Worm (Caenorhabditis elegans) whole organism, mixed stage, embryonic: ENCODE measurements around the gene R10E8.3.

Experiments used
- M03D4.4 ChIP-seq: sonication (generic microtip); optimal IDR thresholded peaks from 2 replicates; lab custom pipeline; 2017; ENCODE audit warnings: mild to moderate bottlenecking, missing genetic modification characterization, missing compliant biosample characterization
- bed-3 ChIP-seq: fragments of 200-800 bp; sonication (Bioruptor generic); optimal IDR thresholded peaks from 3 replicates; lab custom pipeline; 2018; ENCODE audit warnings: mild to moderate bottlenecking, missing genetic modification characterization, moderate library complexity, missing compliant biosample characterization
- blmp-1 ChIP-seq: fragments of 150-350 bp; optimal IDR thresholded peaks from 2 replicates; lab custom pipeline; 2014; ENCODE audit warnings: missing biosample characterization, missing genetic modification characterization
- ceh-39 ChIP-seq: fragments of 150-350 bp; optimal IDR thresholded peaks from 2 replicates; lab custom pipeline; 2014; ENCODE audit warnings: missing biosample characterization, missing genetic modification characterization
- ceh-43 ChIP-seq: fragments of 200-800 bp; sonication (Bioruptor generic); optimal IDR thresholded peaks from 2 replicates; lab custom pipeline; 2018; ENCODE audit warnings: mild to moderate bottlenecking, missing genetic modification characterization, moderate library complexity, missing compliant biosample characterization
- ceh-83 ChIP-seq: fragments of 200-800 bp; sonication (Bioruptor generic); optimal IDR thresholded peaks from 2 replicates; lab custom pipeline; 2018; ENCODE audit warnings: mild to moderate bottlenecking, missing genetic modification characterization, missing compliant biosample characterization
- cnd-1 ChIP-seq: fragments of 200-800 bp; sonication (Bioruptor generic); optimal IDR thresholded peaks from 2 replicates; lab custom pipeline; 2018; ENCODE audit warnings: mild to moderate bottlenecking, missing genetic modification characterization, missing compliant biosample characterization
- elt-1 ChIP-seq: sonication (generic microtip); optimal IDR thresholded peaks from 2 replicates; lab custom pipeline; 2017; ENCODE audit warnings: missing genetic modification characterization, mild to moderate bottlenecking, missing compliant biosample characterization, antibody characterized with exemption, moderate library complexity, borderline replicate concordance; ENCODE audit not compliant: insufficient read depth
- elt-3 ChIP-seq: fragments of 150-350 bp; optimal IDR thresholded peaks from 2 replicates; lab custom pipeline; 2014; ENCODE audit warnings: missing biosample characterization, missing genetic modification characterization
- flh-1 ChIP-seq: fragments of 200-800 bp; sonication (Bioruptor generic); optimal IDR thresholded peaks from 2 replicates; lab custom pipeline; 2018; ENCODE audit warnings: mild to moderate bottlenecking, missing genetic modification characterization, moderate library complexity, missing compliant biosample characterization
- ham-2 ChIP-seq: fragments of 200-800 bp; sonication (Bioruptor generic); optimal IDR thresholded peaks from 2 replicates; lab custom pipeline; 2018; ENCODE audit warnings: mild to moderate bottlenecking, missing genetic modification characterization, missing compliant biosample characterization
- hlh-1 ChIP-seq: fragments of 150-350 bp; optimal IDR thresholded peaks from 2 replicates; lab custom pipeline; 2014; ENCODE audit warnings: missing biosample characterization, missing genetic modification reagents, missing genetic modification characterization
- lin-13 ChIP-seq: fragments of 150-350 bp; optimal IDR thresholded peaks from 2 replicates; lab custom pipeline; 2014; ENCODE audit warnings: missing biosample characterization, missing genetic modification characterization
- lin-32 ChIP-seq: fragments of 200-800 bp; sonication (Bioruptor generic); optimal IDR thresholded peaks from 2 replicates; lab custom pipeline; 2018; ENCODE audit warnings: mild to moderate bottlenecking, missing genetic modification characterization, missing compliant biosample characterization
- lsy-2 ChIP-seq: fragments of 150-350 bp; optimal IDR thresholded peaks from 2 replicates; lab custom pipeline; 2014; ENCODE audit warnings: missing biosample characterization, missing genetic modification characterization
- mep-1 ChIP-seq: fragments of 150-350 bp; optimal IDR thresholded peaks from 2 replicates; lab custom pipeline; 2017; ENCODE audit warnings: missing biosample characterization, missing genetic modification reagents, missing genetic modification characterization, inconsistent platforms
- mls-2 ChIP-seq: sonication (generic microtip); optimal IDR thresholded peaks from 2 replicates; lab custom pipeline; 2016; ENCODE audit warnings: mild to moderate bottlenecking, missing genetic modification characterization, moderate library complexity, missing compliant biosample characterization
- nhr-12 ChIP-seq: fragments of 150-350 bp; optimal IDR thresholded peaks from 2 replicates; lab custom pipeline; 2014; ENCODE audit warnings: missing biosample characterization, missing genetic modification characterization
- nhr-2 ChIP-seq: fragments of 150-350 bp; optimal IDR thresholded peaks from 2 replicates; lab custom pipeline; 2014; ENCODE audit warnings: missing biosample characterization, missing genetic modification characterization
- nhr-237 ChIP-seq: fragments of 150-350 bp; optimal IDR thresholded peaks from 2 replicates; lab custom pipeline; 2014; ENCODE audit warnings: missing biosample characterization, missing genetic modification characterization
- nhr-28 ChIP-seq: fragments of 150-350 bp; optimal IDR thresholded peaks from 2 replicates; lab custom pipeline; 2014; ENCODE audit warnings: missing biosample characterization, missing genetic modification characterization
- nhr-76 ChIP-seq: sonication (generic microtip); optimal IDR thresholded peaks from 2 replicates; lab custom pipeline; 2017; ENCODE audit warnings: missing biosample characterization, missing genetic modification characterization
- pha-4 ChIP-seq: fragments of 150-350 bp; optimal IDR thresholded peaks from 2 replicates; lab custom pipeline; 2018; ENCODE audit warnings: missing biosample characterization, missing genetic modification reagents, missing genetic modification characterization
- sem-2 ChIP-seq: fragments of 200-800 bp; sonication (Bioruptor generic); optimal IDR thresholded peaks from 2 replicates; lab custom pipeline; 2018; ENCODE audit warnings: mild to moderate bottlenecking, missing genetic modification characterization, missing compliant biosample characterization
- snpc-4 ChIP-seq: fragments of 150-350 bp; optimal IDR thresholded peaks from 2 replicates; lab custom pipeline; 2014; ENCODE audit warnings: missing biosample characterization, missing genetic modification characterization
- sptf-1 ChIP-seq: sonication (generic microtip); optimal IDR thresholded peaks from 2 replicates; lab custom pipeline; 2017; ENCODE audit warnings: mild to moderate bottlenecking, missing genetic modification characterization, moderate library complexity, missing compliant biosample characterization
- unc-120 ChIP-seq: sonication (generic microtip); optimal IDR thresholded peaks from 2 replicates; lab custom pipeline; 2017; ENCODE audit warnings: missing genetic modification characterization, missing compliant biosample characterization; ENCODE audit not compliant: poor library complexity, severe bottlenecking
- unc-39 ChIP-seq: fragments of 150-350 bp; optimal IDR thresholded peaks from 2 replicates; lab custom pipeline; 2014; ENCODE audit warnings: missing biosample characterization, missing genetic modification characterization
- unc-62 ChIP-seq: fragments of 150-350 bp; optimal IDR thresholded peaks from 2 replicates; lab custom pipeline; 2014; ENCODE audit warnings: missing biosample characterization, missing genetic modification reagents, missing genetic modification characterization
- zip-8 ChIP-seq: fragments of 150-350 bp; optimal IDR thresholded peaks from 2 replicates; lab custom pipeline; 2014; ENCODE audit warnings: missing biosample characterization, missing genetic modification characterization

The R10E8.3 gene

ce11 chrV:18244408-18244807, 7.8 kb upstream of the R10E8.3 start:
- no peak for TF ChIP-seq unc-120 (tag; lab: Kevin White, UChicago)
- no peak for TF ChIP-seq elt-3 (tag; lab: Kevin White, UChicago)
- TF ChIP-seq sem-2 (GFP tag; lab: Kevin White, UChicago) = no peak
- TF ChIP-seq ham-2 (GFP tag; lab: Kevin White, UChicago) = no peak
- no peak for TF ChIP-seq lin-32 (GFP tag; lab: Kevin White, UChicago)
- no peak for TF ChIP-seq lin-13 (tag; lab: Kevin White, UChicago)
- no peak for TF ChIP-seq lsy-2
- TF ChIP-seq zip-8 (tag; lab: Kevin White, UChicago) = no peak
- TF ChIP-seq cnd-1 (tag; lab: Kevin White, UChicago) = no peak
- TF ChIP-seq unc-62 (GFP tag; lab: Kevin White, UChicago) = no peak
- TF ChIP-seq sptf-1 = no peak
- TF ChIP-seq, all 35 proteins: peak for 0

- TF ChIP-seq nhr-12 (tag; lab: Kevin White, UChicago) (no peak), bed-3 (GFP tag; lab: Kevin White, UChicago) (no peak), lin-13 (tag; lab: Kevin White, UChicago) (no peak), lin-32 (GFP tag; lab: Kevin White, UChicago) (no peak), mls-2 (tag; lab: Kevin White, UChicago) (no peak), sem-2 (GFP tag; lab: Kevin White, UChicago) (no peak), nhr-28 (tag; lab: Kevin White, UChicago) (no peak), unc-62 (GFP tag; lab: Kevin White, UChicago) (no peak), mep-1 (tag; lab: Kevin White, UChicago) (no peak), pha-4 (no peak), nhr-76 (tag; lab: Kevin White, UChicago) (no peak), ceh-39 (tag; lab: Kevin White, UChicago) (no peak), nhr-2 (no peak), flh-1 (GFP tag; lab: Kevin White, UChicago) (no peak)
Observed at ce11 chrV:18243227-18243626, 6.7 kb upstream of the R10E8.3 start.

- TF ChIP-seq M03D4.4 (tag; lab: Kevin White, UChicago) = no peak
- TF ChIP-seq nhr-237 (tag; lab: Kevin White, UChicago) = no peak
- TF ChIP-seq snpc-4 = no peak
- TF ChIP-seq cnd-1 (tag; lab: Kevin White, UChicago) = no peak
- TF ChIP-seq lin-13 (tag; lab: Kevin White, UChicago) = no peak
- no peak for TF ChIP-seq pha-4
- no peak for TF ChIP-seq unc-120 (tag; lab: Kevin White, UChicago)
- no peak for TF ChIP-seq bed-3 (GFP tag; lab: Kevin White, UChicago)
- no peak for TF ChIP-seq blmp-1 (tag; lab: Kevin White, UChicago)
- TF ChIP-seq flh-1 (GFP tag; lab: Kevin White, UChicago) = no peak
- no peak for TF ChIP-seq hlh-1
- no peak for TF ChIP-seq ceh-43 (GFP tag; lab: Kevin White, UChicago)
- TF ChIP-seq nhr-12 (tag; lab: Kevin White, UChicago) = no peak
- no peak for TF ChIP-seq sptf-1
Observed at ce11 chrV:18241328-18241727, 4.8 kb upstream of the R10E8.3 start, which contains the start of gene R10E8.8. Gene R10E8.8 (minus strand): TSS chrV:18241670.

- TF ChIP-seq blmp-1 (tag; lab: Kevin White, UChicago) (no peak), ceh-39 (tag; lab: Kevin White, UChicago) (no peak), mep-1 (tag; lab: Kevin White, UChicago) (no peak), elt-1 (tag; lab: Kevin White, UChicago) (no peak), sem-2 (GFP tag; lab: Kevin White, UChicago) (no peak)
Observed at ce11 chrV:18235808-18236207, 756 bp downstream of the R10E8.3 start.

- no peak for TF ChIP-seq flh-1 (GFP tag; lab: Kevin White, UChicago)
- no peak for TF ChIP-seq bed-3 (GFP tag; lab: Kevin White, UChicago)
- no peak for TF ChIP-seq nhr-2
- TF ChIP-seq unc-39 = no peak
- no peak for TF ChIP-seq ham-2 (GFP tag; lab: Kevin White, UChicago)
- TF ChIP-seq ceh-83 (GFP tag; lab: Kevin White, UChicago) = no peak
- TF ChIP-seq, all 35 proteins: peak for 0
Observed at ce11 chrV:18224353-18224752, 12.2 kb downstream of the R10E8.3 start, which contains the start of gene F16H6.10. Gene F16H6.10 (minus strand): TSS chrV:18224453.
